Comparison of ENCODE assay signal across 4 worm cellular contexts in the genomic region with DNA sequence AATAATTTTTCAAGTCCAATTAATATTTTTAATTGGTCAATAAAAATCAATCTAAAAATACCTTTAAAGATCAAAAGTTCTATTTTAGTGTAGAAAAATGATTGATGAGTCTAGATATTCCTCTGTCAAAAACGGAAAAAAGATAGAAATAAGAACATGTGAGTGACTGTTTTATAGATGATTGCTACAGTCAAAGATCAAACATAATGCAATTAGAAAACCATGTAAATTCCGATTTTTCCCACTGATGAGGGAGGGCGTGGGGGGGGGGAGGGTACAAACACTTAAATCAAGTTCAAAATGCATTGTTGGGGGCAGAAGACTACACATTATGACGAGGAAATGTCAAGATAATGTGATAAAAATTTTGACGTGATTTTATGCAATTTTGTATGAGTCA.
TF ChIP-seq lines count a peak whose summit lies in the region.

No protein-coding gene starts in this region.

TF ChIP-seq in whole organism, L1 larva, 84 proteins besides CTCF, POLR2A, EP300 and RAD21:
- TF ChIP-seq nhr-19 (GFP tag; conservative IDR thresholded peaks at IDR 0.05; lab: Robert Waterston, UW) (peak; percentile 67), pqm-1 (tag; optimal IDR thresholded peaks at IDR 0.05; lab: Kevin White, UChicago) (no peak), ztf-4 (tag; optimal IDR thresholded peaks at IDR 0.05; lab: Kevin White, UChicago) (no peak), nhr-85 (tag; lab: Kevin White, UChicago) (peak; percentile 84), lin-14 (GFP tag; optimal IDR thresholded peaks at IDR 0.05; lab: Kevin White, UChicago) (peak; percentile 23), nhr-20 (tag; optimal IDR thresholded peaks at IDR 0.05; lab: Kevin White, UChicago) (peak; percentile 9), blmp-1 (tag; optimal IDR thresholded peaks at IDR 0.05; lab: Kevin White, UChicago) (peak; percentile 16), elt-3 (tag; optimal IDR thresholded peaks at IDR 0.05; lab: Kevin White, UChicago) (peak in 1 of 6 experiments; percentile 8), unc-98 (GFP tag; IDR thresholded peaks at IDR 0.05; lab: Robert Waterston, UW) (no peak), nhr-71 (tag; optimal IDR thresholded peaks at IDR 0.05; lab: Kevin White, UChicago) (peak; percentile 24)

TF ChIP-seq in whole organism, L2 larva, 48 proteins besides CTCF, POLR2A, EP300 and RAD21:
- TF ChIP-seq sma-9 (GFP tag; optimal IDR thresholded peaks at IDR 0.05; lab: Kevin White, UChicago) (peak; percentile 9), sma-9 (tag; optimal IDR thresholded peaks at IDR 0.05; lab: Kevin White, UChicago) (no peak), nhr-25 (tag; optimal IDR thresholded peaks at IDR 0.05; lab: Kevin White, UChicago) (peak; percentile 65), nhr-11 (tag; optimal IDR thresholded peaks at IDR 0.05; lab: Kevin White, UChicago) (no peak), blmp-1 (tag; optimal IDR thresholded peaks at IDR 0.05; lab: Kevin White, UChicago; ENCODE audit: insufficient read depth) (peak; percentile 26), sem-4 (tag; optimal IDR thresholded peaks at IDR 0.05; lab: Kevin White, UChicago) (no peak), elt-3 (tag; optimal IDR thresholded peaks at IDR 0.05; lab: Kevin White, UChicago) (no peak), egl-27 (tag; optimal IDR thresholded peaks at IDR 0.05; lab: Kevin White, UChicago) (no peak)

TF ChIP-seq in whole organism, L3 larva, 47 proteins besides CTCF, POLR2A, EP300 and RAD21:
- no peak for TF ChIP-seq egl-5 (tag; optimal IDR thresholded peaks at IDR 0.05; lab: Kevin White, UChicago)
- TF ChIP-seq pqm-1 (tag; optimal IDR thresholded peaks at IDR 0.05; lab: Kevin White, UChicago), result no peak
- TF ChIP-seq nhr-25 (tag; optimal IDR thresholded peaks at IDR 0.05; lab: Kevin White, UChicago), result no peak
- peak; percentile 13 for TF ChIP-seq elt-2 (tag; optimal IDR thresholded peaks at IDR 0.05; lab: Kevin White, UChicago)

TF ChIP-seq in whole organism, L4 larva, 104 proteins besides CTCF, POLR2A, EP300 and RAD21:
- no peak for TF ChIP-seq nhr-76 (tag; optimal IDR thresholded peaks at IDR 0.05; lab: Kevin White, UChicago)
- TF ChIP-seq aha-1 (tag; lab: Kevin White, UChicago), result no peak
- 0 out of 2 replicates have a peak, but pooled peaks have one; percentile 16 for TF ChIP-seq ceh-20 (GFP tag; IDR thresholded peaks at IDR 0.05; lab: Robert Waterston, UW)
- peak; percentile 6 for TF ChIP-seq hlh-30 (tag; optimal IDR thresholded peaks at IDR 0.05; lab: Kevin White, UChicago; ENCODE audit: insufficient read depth)
- TF ChIP-seq dmd-6 (GFP tag; IDR thresholded peaks at IDR 0.05; lab: Robert Waterston, UW), result peak; percentile 33
- TF ChIP-seq Y75B8A.6 (GFP tag; IDR thresholded peaks at IDR 0.05; lab: Robert Waterston, UW), result no peak
TF ChIP-seq in whole organism, L4 larva: peak in this region for 3.
